Worm (Caenorhabditis elegans) whole organism, L1 larva: ENCODE results near the gene vps-33.1.

Experiments used
- C04F5.9 ChIP-seq: sonication (generic microtip); optimal IDR thresholded peaks from 2 replicates; lab custom pipeline; 2016; ENCODE audit warnings: missing genetic modification characterization, missing compliant biosample characterization
- C34B4.2 ChIP-seq: sonication (generic microtip); optimal IDR thresholded peaks from 2 replicates; lab custom pipeline; 2017; ENCODE audit warnings: mild to moderate bottlenecking, missing genetic modification characterization, missing compliant biosample characterization
- Y116A8C.19 ChIP-seq: sonication (generic microtip); optimal IDR thresholded peaks from 2 replicates; lab custom pipeline; 2016; ENCODE audit warnings: missing compliant biosample characterization, missing genetic modification characterization, borderline replicate concordance
- aha-1 ChIP-seq: fragments of 150-350 bp; optimal IDR thresholded peaks from 2 replicates; lab custom pipeline; 2014; ENCODE audit warnings: missing biosample characterization, missing genetic modification characterization
- ama-1 ChIP-seq: fragments of 150-350 bp; optimal IDR thresholded peaks from 2 replicates; lab custom pipeline; 2014
- ceh-82 ChIP-seq, 3 experiments: fragments of 150-350 bp in 1 of 3; sonication (generic microtip) in 2 of 3; optimal IDR thresholded peaks; 2 replicates each; lab custom pipeline; 2014 to 2017; ENCODE audit warnings: missing biosample characterization in 3 of 3, missing genetic modification characterization in 3 of 3
- ces-1 ChIP-seq: fragments of 150-350 bp; optimal IDR thresholded peaks from 2 replicates; lab custom pipeline; 2014; ENCODE audit warnings: missing biosample characterization, missing genetic modification reagents, missing genetic modification characterization
- dsc-1 ChIP-seq: sonication (generic microtip); optimal IDR thresholded peaks from 2 replicates; lab custom pipeline; 2016; ENCODE audit warnings: mild to moderate bottlenecking, missing genetic modification characterization, missing compliant biosample characterization
- efl-1 ChIP-seq, 4 experiments: fragments of 150-350 bp; optimal IDR thresholded peaks in 3 of 4; peaks in 1 of 4; 1 replicate in 1 of 4; 2 replicates in 3 of 4; lab custom pipeline; 2014; ENCODE audit warnings: missing biosample characterization in 2 of 4, missing genetic modification characterization in 2 of 4, missing genetic modification reagents in 2 of 4
- egl-13 ChIP-seq: sonication (generic microtip); optimal IDR thresholded peaks from 2 replicates; lab custom pipeline; 2016; ENCODE audit warnings: missing genotype, missing genetic modification reagents, missing genetic modification characterization, missing compliant biosample characterization
- elt-2 ChIP-seq: sonication (generic microtip); optimal IDR thresholded peaks from 2 replicates; lab custom pipeline; 2016; ENCODE audit warnings: missing genetic modification characterization, mild to moderate bottlenecking, inconsistent platforms, missing compliant biosample characterization, missing genetic modification reagents
- elt-3 ChIP-seq, 6 experiments: fragments of 150-350 bp in 1 of 6; sonication (generic microtip); optimal IDR thresholded peaks; 2 replicates each; lab custom pipeline; 2017 to 2018; ENCODE audit warnings: missing biosample characterization in 6 of 6, missing genetic modification characterization in 6 of 6, inconsistent platforms in 1 of 6
- ets-5 ChIP-seq: fragments of 200-800 bp; sonication (Bioruptor generic); IDR thresholded peaks from 2 replicates; pipeline ENCODE4 v1.3.6; 2022; ENCODE audit warnings: missing genetic modification characterization, missing compliant biosample characterization
- fkh-4 ChIP-seq: sonication (generic microtip); optimal IDR thresholded peaks from 2 replicates; lab custom pipeline; 2016; ENCODE audit warnings: missing compliant biosample characterization, missing genetic modification characterization, borderline replicate concordance
- hlh-17 ChIP-seq: fragments of 200-800 bp; sonication (Bioruptor generic); optimal IDR thresholded peaks from 2 replicates; lab custom pipeline; 2018; ENCODE audit warnings: missing genetic modification characterization, mild to moderate bottlenecking, missing compliant biosample characterization, moderate library complexity, borderline replicate concordance
- hlh-4 ChIP-seq: sonication (generic microtip); optimal IDR thresholded peaks from 2 replicates; lab custom pipeline; 2016; ENCODE audit warnings: mild to moderate bottlenecking, missing genetic modification characterization, missing compliant biosample characterization
- irx-1 ChIP-seq: sonication (generic microtip); optimal IDR thresholded peaks from 2 replicates; lab custom pipeline; 2016; ENCODE audit warnings: missing genetic modification characterization, missing compliant biosample characterization
- jun-1 ChIP-seq: fragments of 150-350 bp; optimal IDR thresholded peaks from 2 replicates; lab custom pipeline; 2014; ENCODE audit warnings: missing biosample characterization, missing genetic modification reagents, missing genetic modification characterization
- lin-13 ChIP-seq: fragments of 150-350 bp; optimal IDR thresholded peaks from 2 replicates; lab custom pipeline; 2014; ENCODE audit warnings: missing biosample characterization, missing genetic modification reagents, missing genetic modification characterization
- lin-14 ChIP-seq: fragments of 200-800 bp; sonication (Bioruptor generic); optimal IDR thresholded peaks from 2 replicates; lab custom pipeline; 2018; ENCODE audit warnings: mild to moderate bottlenecking, missing genetic modification characterization, moderate library complexity, missing compliant biosample characterization
- lin-15B ChIP-seq: fragments of 150-350 bp; sonication (generic microtip); optimal IDR thresholded peaks from 3 replicates; lab custom pipeline; 2014; ENCODE audit warnings: missing biosample characterization, missing genetic modification characterization
- lin-39 ChIP-seq: fragments of 150-350 bp; optimal IDR thresholded peaks from 2 replicates; lab custom pipeline; 2014; ENCODE audit warnings: missing biosample characterization, missing genetic modification reagents, missing genetic modification characterization
- lir-3 ChIP-seq: sonication (generic microtip); optimal IDR thresholded peaks from 2 replicates; lab custom pipeline; 2016; ENCODE audit warnings: mild to moderate bottlenecking, missing genetic modification characterization, moderate library complexity, missing compliant biosample characterization; ENCODE audit not compliant: poor library complexity
- lsy-2 ChIP-seq, 2 experiments: fragments of 150-350 bp; optimal IDR thresholded peaks; 2 replicates each; lab custom pipeline; 2014; ENCODE audit warnings: missing biosample characterization in 2 of 2, missing genetic modification characterization in 2 of 2
- mab-9 ChIP-seq: fragments of 200-800 bp; sonication (Bioruptor generic); IDR thresholded peaks from 2 replicates; pipeline ENCODE4 v1.3.6; 2022; ENCODE audit warnings: missing genetic modification reagents, missing genetic modification characterization, missing compliant biosample characterization
- mep-1 ChIP-seq: fragments of 150-350 bp; optimal IDR thresholded peaks from 2 replicates; lab custom pipeline; 2014; ENCODE audit warnings: missing biosample characterization, missing genetic modification characterization
- nhr-11 ChIP-seq: fragments of 150-350 bp; optimal IDR thresholded peaks from 2 replicates; lab custom pipeline; 2014; ENCODE audit warnings: missing biosample characterization, missing genetic modification characterization
- nhr-12 ChIP-seq: sonication (generic microtip); optimal IDR thresholded peaks from 2 replicates; lab custom pipeline; 2017; ENCODE audit warnings: missing biosample characterization, missing genetic modification characterization
- nhr-19 ChIP-seq: fragments of 200-800 bp; sonication (Bioruptor generic); conservative IDR thresholded peaks from 2 replicates; pipeline ENCODE4 v1.3.6; 2022; ENCODE audit warnings: missing genetic modification characterization, missing compliant biosample characterization
- nhr-20 ChIP-seq: sonication (generic microtip); optimal IDR thresholded peaks from 2 replicates; lab custom pipeline; 2016; ENCODE audit warnings: mild to moderate bottlenecking, missing genetic modification characterization, missing compliant biosample characterization
- nhr-28 ChIP-seq: fragments of 150-350 bp; optimal IDR thresholded peaks from 2 replicates; lab custom pipeline; 2014; ENCODE audit warnings: missing biosample characterization, missing genetic modification characterization
- nhr-71 ChIP-seq: sonication (generic microtip); optimal IDR thresholded peaks from 2 replicates; lab custom pipeline; 2016; ENCODE audit warnings: mild to moderate bottlenecking, missing genetic modification characterization, moderate library complexity, missing compliant biosample characterization
- nhr-77 ChIP-seq: fragments of 150-350 bp; optimal IDR thresholded peaks from 2 replicates; lab custom pipeline; 2014; ENCODE audit warnings: missing biosample characterization, missing genetic modification characterization
- nhr-85 ChIP-seq: sonication (generic microtip); peaks from one replicate; lab custom pipeline; 2016; ENCODE audit warnings: missing genetic modification characterization, inconsistent platforms, missing compliant biosample characterization
- pqm-1 ChIP-seq: sonication (generic microtip); optimal IDR thresholded peaks from 3 replicates; lab custom pipeline; 2017; ENCODE audit warnings: missing biosample characterization, missing genetic modification characterization
- skn-1 ChIP-seq: fragments of 150-350 bp; optimal IDR thresholded peaks from 2 replicates; lab custom pipeline; 2014; ENCODE audit warnings: missing biosample characterization, missing genetic modification characterization
- snu-23 ChIP-seq: sonication (generic microtip); optimal IDR thresholded peaks from 2 replicates; lab custom pipeline; 2016; ENCODE audit warnings: missing genetic modification characterization, missing compliant biosample characterization
- sox-4 ChIP-seq: sonication (generic microtip); optimal IDR thresholded peaks from 2 replicates; lab custom pipeline; 2016; ENCODE audit warnings: missing genetic modification characterization, missing compliant biosample characterization
- swsn-7 ChIP-seq: sonication (generic microtip); optimal IDR thresholded peaks from 2 replicates; lab custom pipeline; 2016; ENCODE audit warnings: missing genetic modification characterization, missing compliant biosample characterization
- unc-86 ChIP-seq: sonication (generic microtip); optimal IDR thresholded peaks from 2 replicates; lab custom pipeline; 2016; ENCODE audit warnings: missing genetic modification characterization, missing compliant biosample characterization
- xbp-1 ChIP-seq: sonication (generic microtip); optimal IDR thresholded peaks from 2 replicates; lab custom pipeline; 2016; ENCODE audit warnings: missing genetic modification characterization, missing compliant biosample characterization
- ztf-11 ChIP-seq, 2 experiments: sonication (generic microtip); optimal IDR thresholded peaks; 2 replicates each; lab custom pipeline; 2016 to 2017; ENCODE audit warnings: missing genetic modification characterization in 2 of 2, missing biosample characterization in 1 of 2, missing compliant biosample characterization in 1 of 2
- ztf-4 ChIP-seq: fragments of 150-350 bp; optimal IDR thresholded peaks from 2 replicates; lab custom pipeline; 2014; ENCODE audit warnings: missing biosample characterization, missing genetic modification characterization

vps-33.1 gene

DNA sequence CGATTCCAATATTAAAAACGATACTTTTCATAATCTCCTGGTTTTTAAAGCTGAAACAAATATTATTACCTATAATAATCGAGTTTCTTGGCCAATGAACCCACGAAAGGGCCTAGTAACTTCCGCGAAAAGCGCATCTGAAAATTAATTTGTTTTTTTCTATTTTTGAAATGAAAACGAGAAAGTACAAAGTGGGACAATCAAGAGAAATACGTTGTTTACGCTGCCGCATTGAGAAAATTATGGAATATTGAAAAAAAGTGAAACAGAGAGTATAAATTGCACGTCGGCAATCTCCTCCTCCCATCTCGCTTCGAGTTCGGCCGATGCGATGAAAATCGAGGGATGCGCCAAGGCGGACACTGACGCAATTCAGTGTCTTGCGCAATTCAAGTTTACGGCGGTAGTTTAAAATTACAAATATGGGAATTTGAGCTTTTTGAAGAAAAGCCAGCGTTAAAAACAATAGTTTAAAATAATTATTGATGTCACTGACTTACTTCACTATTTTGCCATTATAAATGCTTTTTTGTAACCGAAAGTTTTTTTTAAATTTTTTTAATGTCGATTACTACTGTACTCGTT, 40.6 kb downstream of the vps-33.1 start, which contains the start of gene pdhk-2 (continued):
- TF ChIP-seq ztf-11 (tag; optimal IDR thresholded peaks at IDR 0.05; lab: Kevin White, UChicago), result peak in 1 of 2 experiments; percentile 84
- peak; percentile 82 for TF ChIP-seq lir-3 (tag; lab: Kevin White, UChicago)
- peak; percentile 85 for TF ChIP-seq elt-2 (tag; lab: Kevin White, UChicago)
- peak; percentile 94 for TF ChIP-seq C04F5.9
- TF ChIP-seq nhr-19 (GFP tag; lab: Robert Waterston, UW), result peak; percentile 95
- TF ChIP-seq lsy-2 (tag; optimal IDR thresholded peaks at IDR 0.05; lab: Kevin White, UChicago), result peak; percentile 95
- TF ChIP-seq pqm-1 (tag; lab: Kevin White, UChicago), result no peak
- TF ChIP-seq xbp-1 (tag; lab: Kevin White, UChicago), result peak; percentile 93
- TF ChIP-seq lin-14 (GFP tag; lab: Kevin White, UChicago), result peak; percentile 95
- peak; percentile 49 for TF ChIP-seq C34B4.2 (tag; lab: Kevin White, UChicago)
- peak; percentile 85 for TF ChIP-seq nhr-77 (tag; lab: Kevin White, UChicago)
- peak; percentile 71 for TF ChIP-seq skn-1 (tag; lab: Kevin White, UChicago)
- peak; percentile 68 for TF ChIP-seq mab-9 (GFP tag; lab: Robert Waterston, UW)
- peak; percentile 63 for TF ChIP-seq aha-1 (tag; lab: Kevin White, UChicago)
- peak; percentile 90 for TF ChIP-seq lin-15B (tag; lab: Kevin White, UChicago)
- no peak for TF ChIP-seq nhr-28
- no peak for TF ChIP-seq hlh-4 (tag; lab: Kevin White, UChicago)
- peak; percentile 89 for TF ChIP-seq nhr-11
- peak; percentile 96 for TF ChIP-seq swsn-7
- TF ChIP-seq egl-13 (tag; lab: Kevin White, UChicago), result peak; percentile 93
- TF ChIP-seq elt-3 (tag; optimal IDR thresholded peaks at IDR 0.05; lab: Kevin White, UChicago), result peak in 3 of 6 experiments; percentile 35 to 89 (median 88)
- no peak for TF ChIP-seq Y116A8C.19 (tag; lab: Kevin White, UChicago)
- TF ChIP-seq dsc-1 (tag; lab: Kevin White, UChicago), result peak; percentile 96
- peak; percentile 92 for TF ChIP-seq irx-1
- TF ChIP-seq nhr-85 (tag; lab: Kevin White, UChicago), result peak; percentile 98
- peak; percentile 98 for TF ChIP-seq nhr-71 (tag; lab: Kevin White, UChicago)
- peak; percentile 88 for TF ChIP-seq ztf-4 (tag; lab: Kevin White, UChicago)
- TF ChIP-seq lin-13 (GFP tag; lab: Kevin White, UChicago), result peak; percentile 92
- TF ChIP-seq efl-1 (optimal IDR thresholded peaks at IDR 0.05; lab: Kevin White, UChicago), result peak; percentile 97 to 100
- TF ChIP-seq efl-1 (GFP tag; optimal IDR thresholded peaks at IDR 0.05 in 1 of 2; lab: Kevin White, UChicago), result peak; percentile 99 to 100
- no peak for TF ChIP-seq hlh-17 (GFP tag; lab: Kevin White, UChicago)
- peak; percentile 81 for TF ChIP-seq sox-4
- TF ChIP-seq ceh-82 (tag; optimal IDR thresholded peaks at IDR 0.05; lab: Kevin White, UChicago), result peak; percentile 93 to 97 (median 94)
- TF ChIP-seq nhr-12 (tag; lab: Kevin White, UChicago), result no peak
- no peak for TF ChIP-seq ets-5 (GFP tag; lab: Robert Waterston, UW)
- peak; percentile 98 for TF ChIP-seq mep-1 (tag; lab: Kevin White, UChicago)
- TF ChIP-seq fkh-4 (tag; lab: Kevin White, UChicago), result peak; percentile 72
- peak; percentile 96 for TF ChIP-seq nhr-20 (tag; lab: Kevin White, UChicago)
- TF ChIP-seq snu-23, result peak; percentile 96
- TF ChIP-seq lin-39 (tag; lab: Kevin White, UChicago), result peak; percentile 94
- peak; percentile 87 for TF ChIP-seq jun-1 (tag; lab: Kevin White, UChicago)
- no peak for TF ChIP-seq ces-1 (GFP tag; lab: Kevin White, UChicago)
- peak; percentile 74 for TF ChIP-seq ama-1 (lab: Kevin White, UChicago)
- peak; percentile 94 for TF ChIP-seq unc-86 (tag; lab: Kevin White, UChicago)
